Fruit fly (Drosophila melanogaster) whole organism: ENCODE measurements around the gene bb8.

Source experiments
- CG8478 ChIP-seq: fragments of >200 bp; optimal IDR thresholded peaks from 2 replicates; lab custom pipeline; 2018; ENCODE audit warnings: inconsistent platforms
- Dll ChIP-seq: fragments of >200 bp; optimal IDR thresholded peaks from 2 replicates; lab custom pipeline; 2017
- EcR ChIP-seq, 2 experiments: fragments of >200 bp; optimal IDR thresholded peaks; 2 replicates each; lab custom pipeline; 2017; ENCODE audit warnings: missing biosample characterization in 2 of 2, missing genetic modification characterization in 2 of 2, missing genetic modification reagents in 2 of 2
- pan ChIP-seq: fragments of >200 bp; optimal IDR thresholded peaks from 2 replicates; lab custom pipeline; 2017
- psq ChIP-seq: fragments of >200 bp; optimal IDR thresholded peaks from 2 replicates; lab custom pipeline; 2017
- usp ChIP-seq: fragments of >200 bp; optimal IDR thresholded peaks from 2 replicates; lab custom pipeline; 2017; ENCODE audit warnings: missing biosample characterization, missing genetic modification characterization, mixed read lengths

Gene bb8

dm6 chr3R:23290089-23290488 lies at the start of gene bb8:
Gene bb8 (minus strand): TSS chr3R:23290189.
- no peak for TF ChIP-seq psq (lab: Kevin White, UChicago)
- no peak for TF ChIP-seq usp (GFP tag; lab: Kevin White, UChicago)
- no peak for TF ChIP-seq pan
- no peak for TF ChIP-seq Dll (lab: Kevin White, UChicago)
- no peak for TF ChIP-seq EcR (GFP tag; optimal IDR thresholded peaks at IDR 0.05; lab: Kevin White, UChicago)
- TF ChIP-seq CG8478: no peak

- TF ChIP-seq Dll (lab: Kevin White, UChicago) (no peak), EcR (GFP tag; optimal IDR thresholded peaks at IDR 0.05; lab: Kevin White, UChicago) (no peak), pan (no peak), CG8478 (no peak), psq (lab: Kevin White, UChicago) (no peak), usp (GFP tag; lab: Kevin White, UChicago) (no peak)
Measured at dm6 chr3R:23338290-23338689, 48.3 kb upstream of the bb8 start.

DNA sequence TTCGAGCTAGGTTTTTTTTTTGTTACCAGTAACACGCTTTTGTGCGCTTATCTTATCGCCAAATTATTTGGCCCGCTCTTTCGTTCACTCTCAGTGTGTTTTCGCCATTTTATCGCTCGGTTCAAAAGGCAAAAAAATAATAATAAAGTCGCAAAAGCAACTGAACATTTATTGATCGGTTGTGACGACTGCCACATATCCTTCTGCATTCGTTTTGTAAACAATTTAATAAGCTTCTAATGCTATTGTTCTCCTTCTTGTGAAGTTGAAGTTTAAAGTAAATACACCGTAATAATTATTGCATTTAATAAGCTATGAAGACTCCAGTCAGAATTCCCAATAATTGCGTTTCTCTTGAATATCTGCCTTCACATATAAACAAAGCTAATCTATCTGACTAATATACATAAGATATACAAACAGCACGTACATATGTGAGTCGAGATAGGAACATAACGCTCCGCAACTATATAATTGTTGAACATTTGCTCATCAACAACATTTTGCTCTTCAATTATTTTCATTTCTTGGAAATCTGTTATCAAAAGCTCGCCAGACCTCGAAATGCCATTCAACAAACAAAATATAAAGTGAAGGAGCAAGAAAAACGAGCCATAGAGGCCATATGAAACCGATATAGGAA lies 47.3 kb upstream of the bb8 start:
- TF ChIP-seq CG8478 (no peak), pan (no peak), psq (lab: Kevin White, UChicago) (no peak), usp (GFP tag; lab: Kevin White, UChicago) (no peak), Dll (lab: Kevin White, UChicago) (no peak), EcR (GFP tag; optimal IDR thresholded peaks at IDR 0.05; lab: Kevin White, UChicago) (no peak)

DNA sequence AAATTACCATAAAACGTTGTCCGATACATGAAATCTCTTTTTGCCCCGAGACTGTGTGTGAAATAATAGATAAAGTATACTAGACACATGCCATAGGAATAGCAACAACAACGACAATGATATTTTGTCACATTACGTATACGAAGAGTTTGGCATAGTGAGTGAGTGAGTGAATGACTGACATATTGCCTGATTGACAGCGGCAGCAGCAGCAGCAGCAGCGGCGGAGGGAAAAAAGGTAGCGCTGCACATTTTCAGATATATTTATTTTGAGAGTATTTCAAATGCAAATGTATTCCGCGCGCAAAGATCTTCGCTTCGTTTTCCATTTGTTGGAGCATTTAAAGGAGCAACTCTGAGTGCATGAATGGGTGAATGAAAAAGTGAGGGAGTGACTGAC lies 46.5 kb upstream of the bb8 start:
- TF ChIP-seq EcR (GFP tag; optimal IDR thresholded peaks at IDR 0.05; lab: Kevin White, UChicago): no peak
- TF ChIP-seq Dll (lab: Kevin White, UChicago): no peak
- TF ChIP-seq pan: no peak
- TF ChIP-seq usp (GFP tag; lab: Kevin White, UChicago): no peak
- no peak for TF ChIP-seq CG8478
- TF ChIP-seq psq (lab: Kevin White, UChicago): no peak

dm6 chr3R:23335577-23335976 lies 45.6 kb upstream of the bb8 start:
- TF ChIP-seq Dll (lab: Kevin White, UChicago): no peak
- TF ChIP-seq EcR (GFP tag; optimal IDR thresholded peaks at IDR 0.05; lab: Kevin White, UChicago): no peak
- no peak for TF ChIP-seq pan
- no peak for TF ChIP-seq psq (lab: Kevin White, UChicago)
- TF ChIP-seq CG8478: no peak
- no peak for TF ChIP-seq usp (GFP tag; lab: Kevin White, UChicago)

DNA sequence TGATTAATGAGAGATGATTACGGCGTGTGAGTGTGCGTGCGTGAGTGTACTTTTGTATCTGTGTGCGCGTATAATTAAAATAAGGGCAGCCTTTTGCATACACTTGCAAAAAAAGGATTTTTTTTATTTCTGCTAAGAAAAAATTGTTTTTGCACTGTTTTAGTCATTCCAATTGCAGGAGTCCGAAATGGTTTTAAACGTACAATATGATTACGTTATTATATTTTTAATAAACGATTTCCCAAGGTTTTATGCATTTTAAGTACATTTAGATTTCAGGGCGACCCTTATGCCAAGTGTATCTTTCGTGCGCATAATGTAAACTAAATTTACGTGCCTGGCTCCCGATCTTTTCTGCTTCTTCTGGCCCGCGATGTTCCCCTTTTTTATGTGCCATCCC lies 44.9 kb upstream of the bb8 start:
- TF ChIP-seq psq (lab: Kevin White, UChicago) (no peak), usp (GFP tag; lab: Kevin White, UChicago) (no peak), Dll (lab: Kevin White, UChicago) (no peak), EcR (GFP tag; optimal IDR thresholded peaks at IDR 0.05; lab: Kevin White, UChicago) (no peak), pan (no peak), CG8478 (no peak)

DNA sequence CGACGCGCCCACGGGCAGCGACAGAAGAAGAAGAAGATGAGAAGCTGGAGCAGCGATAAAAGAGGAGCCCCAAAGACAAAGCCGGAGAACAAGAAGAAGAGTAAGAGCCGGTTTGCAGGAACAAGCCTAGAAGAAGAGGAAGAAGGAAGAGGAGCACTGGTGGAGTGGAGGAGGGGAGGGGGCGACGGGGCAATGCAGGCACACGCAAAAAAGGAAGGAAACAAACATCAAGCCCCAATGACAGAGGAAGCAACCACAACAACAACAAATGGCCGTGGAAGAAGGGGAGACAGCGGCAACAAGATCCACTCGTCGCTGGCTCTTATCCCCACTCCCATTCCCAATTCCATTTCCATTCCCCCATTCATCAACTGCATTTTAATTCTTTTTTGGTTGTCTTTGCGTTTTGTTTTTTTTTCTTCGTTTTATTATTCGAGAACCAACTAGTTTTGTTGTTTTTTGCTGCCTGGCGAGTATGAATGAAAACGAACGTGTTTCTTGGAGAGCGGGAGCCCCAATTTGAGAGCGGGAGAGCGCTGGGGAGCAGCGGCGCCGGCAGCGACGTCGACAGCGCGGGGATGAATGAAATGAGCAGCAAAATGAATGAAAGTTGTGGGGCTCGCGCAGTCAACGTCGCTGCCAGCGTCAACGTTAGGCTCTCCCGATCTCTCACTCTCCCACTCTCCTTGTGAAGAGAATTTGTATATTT lies 44.2 kb upstream of the bb8 start:
- TF ChIP-seq Dll (lab: Kevin White, UChicago): peak; percentile 95
- TF ChIP-seq psq (lab: Kevin White, UChicago): no peak
- no peak for TF ChIP-seq pan
- no peak for TF ChIP-seq CG8478

DNA sequence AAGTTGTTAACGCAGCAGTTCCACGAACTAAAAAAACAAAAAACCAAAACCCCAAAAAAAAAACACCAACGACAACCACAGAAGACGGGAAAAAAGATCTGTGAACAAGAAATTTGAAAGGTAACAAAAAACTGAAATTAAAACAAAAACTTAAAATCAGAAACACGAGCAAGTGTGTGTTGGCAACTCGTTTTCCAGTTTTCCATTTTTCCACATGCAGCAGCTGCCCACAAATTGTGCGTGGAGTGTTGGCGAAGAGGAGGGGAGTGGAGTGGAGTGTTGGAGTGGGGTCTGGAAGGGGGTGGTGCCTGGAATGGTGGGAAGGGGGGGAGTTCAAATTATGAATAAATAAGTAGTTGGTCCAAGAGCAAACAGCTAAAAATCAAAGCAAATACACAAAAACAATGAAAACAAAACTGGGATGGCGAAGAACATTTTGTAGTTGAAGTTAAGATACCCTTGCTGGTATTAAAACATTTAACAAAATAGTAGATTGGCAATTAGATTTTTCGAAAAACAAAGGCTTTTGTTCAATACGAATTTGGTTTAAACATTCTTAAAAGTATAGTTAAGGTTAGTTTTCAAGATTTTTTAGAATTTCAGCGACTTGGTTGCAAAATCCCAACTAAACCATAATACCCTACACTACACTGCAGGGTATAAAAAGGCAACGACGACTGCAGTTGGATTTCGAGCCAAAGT lies 43.5 kb upstream of the bb8 start:
- no peak for TF ChIP-seq usp (GFP tag; lab: Kevin White, UChicago)
- peak; percentile 23 for TF ChIP-seq pan
- TF ChIP-seq psq (lab: Kevin White, UChicago): no peak
- no peak for TF ChIP-seq Dll (lab: Kevin White, UChicago)
- TF ChIP-seq CG8478: no peak
- no peak for TF ChIP-seq EcR (GFP tag; optimal IDR thresholded peaks at IDR 0.05; lab: Kevin White, UChicago)

dm6 chr3R:23332535-23333333 lies 42.7 kb upstream of the bb8 start:
- TF ChIP-seq usp (GFP tag; lab: Kevin White, UChicago) (no peak), Dll (lab: Kevin White, UChicago) (no peak), pan (no peak), CG8478 (no peak), psq (lab: Kevin White, UChicago) (no peak), EcR (GFP tag; optimal IDR thresholded peaks at IDR 0.05; lab: Kevin White, UChicago) (no peak)

DNA sequence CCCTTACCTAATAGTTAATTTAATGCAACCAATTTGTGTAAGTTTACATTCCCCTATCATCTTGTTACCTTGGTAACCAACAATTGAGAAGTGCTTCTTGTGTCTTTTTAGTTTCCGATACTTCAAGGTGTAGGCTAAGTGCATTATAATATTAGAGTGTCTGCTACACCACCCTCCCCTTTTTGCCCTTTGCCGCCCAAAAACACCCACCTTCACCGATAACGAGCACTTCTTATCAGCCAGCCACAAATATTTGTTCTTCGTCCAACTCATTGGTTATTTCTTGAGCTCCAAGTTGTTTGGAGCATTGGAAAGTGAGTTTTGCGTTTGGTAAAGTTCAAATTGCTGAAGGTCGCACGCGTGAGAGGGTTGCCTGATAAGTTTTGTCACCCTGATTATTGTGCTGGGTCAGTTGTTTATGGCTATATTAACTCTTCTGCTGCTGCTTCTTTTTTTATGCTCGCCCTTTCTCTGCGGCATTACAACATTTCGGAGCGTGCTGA lies 41.9 kb upstream of the bb8 start:
- no peak for TF ChIP-seq CG8478
- no peak for TF ChIP-seq psq (lab: Kevin White, UChicago)
- no peak for TF ChIP-seq Dll (lab: Kevin White, UChicago)
- no peak for TF ChIP-seq EcR (GFP tag; optimal IDR thresholded peaks at IDR 0.05; lab: Kevin White, UChicago)
- no peak for TF ChIP-seq pan
- TF ChIP-seq usp (GFP tag; lab: Kevin White, UChicago): no peak

DNA sequence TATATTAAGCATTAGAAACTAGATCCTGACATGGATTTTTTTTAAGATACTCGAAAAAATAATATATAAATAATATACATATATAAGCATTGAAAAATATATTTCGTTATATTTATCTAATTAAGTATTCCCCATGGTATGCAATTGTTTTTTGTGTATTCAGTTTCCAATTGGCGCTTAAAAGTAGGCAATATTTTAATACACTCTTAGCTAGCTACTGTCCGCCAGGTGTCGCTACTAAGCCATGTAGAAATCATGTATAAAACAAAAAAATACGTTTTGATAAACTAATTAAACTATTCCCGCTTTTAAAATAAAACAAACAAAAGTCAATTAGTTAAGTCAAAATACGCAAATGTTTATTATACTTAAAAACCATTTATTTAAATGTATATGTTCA lies 41.3 kb upstream of the bb8 start:
- no peak for TF ChIP-seq Dll (lab: Kevin White, UChicago)
- TF ChIP-seq EcR (GFP tag; optimal IDR thresholded peaks at IDR 0.05; lab: Kevin White, UChicago): no peak
- no peak for TF ChIP-seq pan
- no peak for TF ChIP-seq CG8478
- TF ChIP-seq usp (GFP tag; lab: Kevin White, UChicago): no peak
- no peak for TF ChIP-seq psq (lab: Kevin White, UChicago)
